Fruit fly (Drosophila melanogaster): ENCODE data around the gene CG32856.

Gene CG32856

dm6 chr3R:15972979-15973486 is 7.9 kb upstream of the CG32856 start, which contains the start of gene Hel89B (continued):
- TF ChIP-seq CG6854 (GFP tag; optimal IDR thresholded peaks at IDR 0.05): peak; percentile 50
- TF ChIP-seq CG34406 (GFP tag; optimal IDR thresholded peaks at IDR 0.05): no peak
- TF ChIP-seq acj6 (GFP tag; optimal IDR thresholded peaks at IDR 0.05): peak; percentile 35
- peak; percentile 53 for TF ChIP-seq lz (GFP tag; optimal IDR thresholded peaks at IDR 0.05)
- TF ChIP-seq CG10631 (GFP tag; optimal IDR thresholded peaks at IDR 0.05): peak; percentile 56
- TF ChIP-seq fkh (GFP tag; optimal IDR thresholded peaks at IDR 0.05): no peak
- TF ChIP-seq achi (GFP tag; optimal IDR thresholded peaks at IDR 0.05): peak; percentile 63
- no peak for TF ChIP-seq fd85E (GFP tag; optimal IDR thresholded peaks at IDR 0.05)
- no peak for TF ChIP-seq CG11762 (GFP tag; optimal IDR thresholded peaks at IDR 0.05; ENCODE audit: insufficient read depth)
- no peak for TF ChIP-seq Eip93F (GFP tag; optimal IDR thresholded peaks at IDR 0.05)
- no peak for TF ChIP-seq CG9139 (GFP tag; optimal IDR thresholded peaks at IDR 0.05)
- no peak for TF ChIP-seq CG6163 (GFP tag; IDR thresholded peaks at IDR 0.05)
- peak; percentile 66 for TF ChIP-seq pdm3 (GFP tag; optimal IDR thresholded peaks at IDR 0.05)
- no peak for TF ChIP-seq Hr38 (GFP tag; optimal IDR thresholded peaks at IDR 0.05)
- TF ChIP-seq CG4318 (GFP tag; optimal IDR thresholded peaks at IDR 0.05): no peak

dm6 chr3R:15972298-15972978 is 7.3 kb upstream of the CG32856 start, which contains the start of gene mor:
Gene mor (minus strand): TSS chr3R:15972913.
- no peak for TF ChIP-seq acj6 (GFP tag; optimal IDR thresholded peaks at IDR 0.05)
- TF ChIP-seq ss (GFP tag; optimal IDR thresholded peaks at IDR 0.05): peak; percentile 13 to 45
- TF ChIP-seq CG7368 (GFP tag; optimal IDR thresholded peaks at IDR 0.05): no peak
- no peak for TF ChIP-seq OdsH (GFP tag; optimal IDR thresholded peaks at IDR 0.05)
- TF ChIP-seq CG34406 (GFP tag; optimal IDR thresholded peaks at IDR 0.05): no peak
- no peak for TF ChIP-seq Eip75B (GFP tag; optimal IDR thresholded peaks at IDR 0.05)
- TF ChIP-seq dsx (GFP tag; optimal IDR thresholded peaks at IDR 0.05; ENCODE audit: poor library complexity, severe bottlenecking): no peak
- TF ChIP-seq CG6854 (GFP tag; optimal IDR thresholded peaks at IDR 0.05): peak; percentile 12
- TF ChIP-seq CG6276 (GFP tag; optimal IDR thresholded peaks at IDR 0.05): no peak
- no peak for TF ChIP-seq Ets21C (GFP tag; optimal IDR thresholded peaks at IDR 0.05)
- TF ChIP-seq Eip78C (GFP tag): peak; percentile 21
- no peak for TF ChIP-seq Hr39 (GFP tag; optimal IDR thresholded peaks at IDR 0.05)
- no peak for TF ChIP-seq spab (GFP tag; optimal IDR thresholded peaks at IDR 0.05)
- TF ChIP-seq Eip93F (GFP tag; optimal IDR thresholded peaks at IDR 0.05): no peak
- no peak for TF ChIP-seq Hr4 (GFP tag; optimal IDR thresholded peaks at IDR 0.05)
- no peak for TF ChIP-seq eg (GFP tag; IDR thresholded peaks at IDR 0.05)
- peak; percentile 10 for TF ChIP-seq CG6808 (GFP tag; optimal IDR thresholded peaks at IDR 0.05)
- TF ChIP-seq CG15336 (GFP tag; IDR thresholded peaks at IDR 0.05): no peak
- TF ChIP-seq CG8632 (GFP tag; optimal IDR thresholded peaks at IDR 0.05): no peak
- TF ChIP-seq CG16779 (tag; optimal IDR thresholded peaks at IDR 0.05): no peak
- TF ChIP-seq dac (GFP tag; optimal IDR thresholded peaks at IDR 0.05): no peak
- TF ChIP-seq CG10631 (GFP tag; optimal IDR thresholded peaks at IDR 0.05): no peak
- TF ChIP-seq lz (GFP tag; optimal IDR thresholded peaks at IDR 0.05): no peak
- no peak for TF ChIP-seq Gug (GFP tag; IDR thresholded peaks at IDR 0.05)
- TF ChIP-seq pdm3 (GFP tag; optimal IDR thresholded peaks at IDR 0.05): no peak
- TF ChIP-seq CG1621 (tag; optimal IDR thresholded peaks at IDR 0.05): peak; percentile 15
- TF ChIP-seq CG31627 (GFP tag; optimal IDR thresholded peaks at IDR 0.05): no peak
- no peak for TF ChIP-seq Blimp-1 (GFP tag; optimal IDR thresholded peaks at IDR 0.05)
- TF ChIP-seq topi (GFP tag; optimal IDR thresholded peaks at IDR 0.05): no peak
- TF ChIP-seq vri (GFP tag; optimal IDR thresholded peaks at IDR 0.05): no peak
- no peak for TF ChIP-seq svp (GFP tag)
- no peak for TF ChIP-seq Sox15 (GFP tag; optimal IDR thresholded peaks at IDR 0.05)
- no peak for TF ChIP-seq CG8119 (GFP tag; IDR thresholded peaks at IDR 0.05)
- TF ChIP-seq Smox (GFP tag; optimal IDR thresholded peaks at IDR 0.05): no peak
- TF ChIP-seq CG11762 (GFP tag; optimal IDR thresholded peaks at IDR 0.05; ENCODE audit: insufficient read depth): no peak
- no peak for TF ChIP-seq CG3032 (tag; optimal IDR thresholded peaks at IDR 0.05)
- no peak for TF ChIP-seq CG8319 (GFP tag; optimal IDR thresholded peaks at IDR 0.05)
- no peak for TF ChIP-seq net (GFP tag; optimal IDR thresholded peaks at IDR 0.05)
- no peak for TF ChIP-seq Hr38 (GFP tag; optimal IDR thresholded peaks at IDR 0.05)
- TF ChIP-seq cyc (GFP tag; optimal IDR thresholded peaks at IDR 0.05): no peak
- TF ChIP-seq CG6163 (GFP tag; IDR thresholded peaks at IDR 0.05): no peak
- TF ChIP-seq Ets96B (tag; optimal IDR thresholded peaks at IDR 0.05): no peak
